Fruit fly (Drosophila melanogaster) whole organism, wandering third instar larva: Measurements from ENCODE around the gene CG42758.
A peak's percentile ranks its signal among the peaks of the same experiment; 100 is the strongest.

Experiments used
- Abd-B ChIP-seq: fragments of >200 bp; optimal IDR thresholded peaks from 2 replicates; lab custom pipeline; 2017; ENCODE audit warnings: missing biosample characterization, missing genetic modification characterization
- Dfd ChIP-seq: fragments of >200 bp; optimal IDR thresholded peaks from 2 replicates; lab custom pipeline; 2017; ENCODE audit warnings: missing biosample characterization, missing genetic modification characterization
- Dif ChIP-seq: fragments of 200-275, 200-300 bp; sonication (Bioruptor generic); optimal IDR thresholded peaks from 2 replicates; lab custom pipeline; 2018; ENCODE audit warnings: missing biosample characterization, missing genetic modification characterization; ENCODE audit not compliant: partially characterized antibody
- GATAd ChIP-seq: sonication (Bioruptor generic); optimal IDR thresholded peaks from 2 replicates; lab custom pipeline; 2016; ENCODE audit warnings: missing biosample characterization, missing genetic modification characterization
- Hr83 ChIP-seq: fragments of 200-300 bp; sonication (Bioruptor generic); optimal IDR thresholded peaks from 2 replicates; lab custom pipeline; 2016; ENCODE audit warnings: missing biosample characterization, mild to moderate bottlenecking, missing genetic modification characterization, moderate library complexity; ENCODE audit not compliant: poor library complexity, severe bottlenecking
- Jra ChIP-seq: sonication (Bioruptor generic); optimal IDR thresholded peaks from 2 replicates; lab custom pipeline; 2016; ENCODE audit warnings: missing biosample characterization, missing genetic modification characterization
- N ChIP-seq: fragments of >200 bp; optimal IDR thresholded peaks from 2 replicates; lab custom pipeline; 2018; ENCODE audit warnings: missing biosample characterization, missing external identifiers, missing genetic modification characterization
- ey ChIP-seq: fragments of 200-800 bp; sonication (Bioruptor generic); optimal IDR thresholded peaks from 2 replicates; lab custom pipeline; 2016; ENCODE audit warnings: missing biosample characterization, missing genetic modification characterization
- fru ChIP-seq: fragments of 200-800 bp; sonication (Bioruptor generic); optimal IDR thresholded peaks from 3 replicates; lab custom pipeline; 2016; ENCODE audit warnings: missing biosample characterization, mild to moderate bottlenecking, missing genetic modification characterization
- h ChIP-seq: fragments of 200-800 bp; sonication (Bioruptor generic); optimal IDR thresholded peaks from 3 replicates; lab custom pipeline; 2016; ENCODE audit warnings: missing biosample characterization, mild to moderate bottlenecking, missing genetic modification characterization
- lola ChIP-seq: fragments of >200 bp; optimal IDR thresholded peaks from 2 replicates; lab custom pipeline; 2017; ENCODE audit warnings: missing biosample characterization, missing genetic modification characterization
- psq ChIP-seq: fragments of 200-800 bp; sonication (Bioruptor generic); optimal IDR thresholded peaks from 3 replicates; lab custom pipeline; 2017; ENCODE audit warnings: missing biosample characterization, mild to moderate bottlenecking, missing genetic modification characterization, moderate library complexity
- tai ChIP-seq: sonication (Bioruptor generic); optimal IDR thresholded peaks from 2 replicates; lab custom pipeline; 2016; ENCODE audit warnings: missing biosample characterization, missing genetic modification characterization

DNA sequence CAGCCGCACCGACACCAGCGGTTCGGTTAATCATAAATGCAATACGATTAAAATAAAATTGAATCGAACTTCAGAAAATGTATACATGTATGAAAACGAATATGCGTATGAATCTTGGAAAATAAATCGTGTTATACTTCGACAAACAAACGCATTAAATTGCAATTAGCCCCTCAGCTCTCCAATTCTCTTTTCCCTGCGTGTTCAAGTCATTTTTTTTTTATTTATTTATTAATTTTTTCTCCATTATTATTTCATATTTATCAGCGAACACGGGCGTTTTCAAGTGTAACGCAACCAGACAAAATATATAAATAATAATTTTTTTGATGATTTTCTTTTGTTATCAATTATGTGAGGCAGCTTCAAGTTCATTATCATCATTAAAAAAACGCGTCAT, 47.9 kb downstream of the CG42758 start:
- peak; percentile 20 for TF ChIP-seq psq
- no peak for TF ChIP-seq Dfd (GFP tag; lab: Kevin White, UChicago)
- TF ChIP-seq Jra (GFP tag; lab: Kevin White, UChicago): no peak
- TF ChIP-seq fru (GFP tag; lab: Kevin White, UChicago): no peak
- TF ChIP-seq tai (GFP tag; lab: Kevin White, UChicago): no peak
- no peak for TF ChIP-seq Abd-B (GFP tag; lab: Kevin White, UChicago)
- no peak for TF ChIP-seq Dif (GFP tag; lab: Kevin White, UChicago)
- TF ChIP-seq Hr83 (GFP tag; lab: Kevin White, UChicago): no peak
- TF ChIP-seq N: no peak
- TF ChIP-seq h: peak; percentile 14
- TF ChIP-seq GATAd (GFP tag; lab: Kevin White, UChicago): no peak
- no peak for TF ChIP-seq ey (GFP tag; lab: Kevin White, UChicago)
- TF ChIP-seq lola (GFP tag; lab: Kevin White, UChicago): no peak
